Fruit fly (Drosophila melanogaster): Measurements from ENCODE around the gene P58IPK.

DNA sequence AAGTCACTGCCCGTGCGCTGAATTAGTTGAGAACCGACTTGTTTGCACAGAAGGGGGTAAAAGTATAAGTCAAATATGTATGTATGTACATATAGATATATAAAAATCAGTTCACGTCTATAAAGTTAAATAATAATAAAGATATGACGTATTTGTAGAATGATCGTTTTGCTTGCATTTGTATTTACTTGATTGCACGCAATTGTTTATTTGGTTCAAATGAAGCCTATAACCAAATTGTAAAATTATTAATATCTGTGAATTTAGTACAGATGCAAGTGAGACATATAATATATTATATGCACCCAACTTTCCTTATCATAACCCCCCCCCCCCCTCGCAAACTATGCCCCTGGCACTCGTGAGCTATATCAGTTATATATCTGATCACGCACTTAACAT is 13.8 kb downstream of the P58IPK start:
- TF ChIP-seq OdsH (GFP tag; optimal IDR thresholded peaks at IDR 0.05) (peak; percentile 50), Gug (GFP tag; IDR thresholded peaks at IDR 0.05) (no peak), fd59A (GFP tag; optimal IDR thresholded peaks at IDR 0.05) (peak; percentile 18), CG1621 (tag; optimal IDR thresholded peaks at IDR 0.05) (peak; percentile 26), CG9139 (GFP tag; optimal IDR thresholded peaks at IDR 0.05) (peak; percentile 51), Blimp-1 (GFP tag; optimal IDR thresholded peaks at IDR 0.05) (no peak), svp (GFP tag) (peak; percentile 72), CG10669 (GFP tag; optimal IDR thresholded peaks at IDR 0.05) (peak; percentile 46), topi (GFP tag; optimal IDR thresholded peaks at IDR 0.05) (peak; percentile 33), Ets96B (tag; optimal IDR thresholded peaks at IDR 0.05) (peak; percentile 55)
